Fruit fly (Drosophila melanogaster) whole organism, embryonic: ENCODE data around the gene CG31103.

Source experiments
- Bdp1 ChIP-seq: fragments of 200-800 bp; sonication (Bioruptor generic); optimal IDR thresholded peaks from 3 replicates; lab custom pipeline; 2016; ENCODE audit warnings: missing biosample characterization, missing genetic modification characterization
- Bgb ChIP-seq: fragments of 200-800 bp; sonication (Bioruptor generic); IDR thresholded peaks from 2 replicates; pipeline ENCODE4 v1.3.6; 2022; ENCODE audit warnings: missing biosample characterization, missing genetic modification characterization; ENCODE audit not compliant: partially characterized antibody
- C15 ChIP-seq: fragments of 200-800 bp; sonication (Bioruptor generic); IDR thresholded peaks from 3 replicates; pipeline ENCODE4 v1.3.6; 2022; ENCODE audit warnings: missing biosample characterization, missing genetic modification characterization
- CG10147 ChIP-seq: fragments of 200-800 bp; sonication (Bioruptor generic); optimal IDR thresholded peaks from 2 replicates; lab custom pipeline; 2019; ENCODE audit warnings: missing biosample characterization, mild to moderate bottlenecking, missing genetic modification characterization, moderate library complexity
- CG10267 ChIP-seq: fragments of 200-800 bp; sonication (Bioruptor generic); optimal IDR thresholded peaks from 2 replicates; lab custom pipeline; 2018; ENCODE audit warnings: missing biosample characterization, mild to moderate bottlenecking, missing genetic modification characterization, moderate library complexity
- CG10431 ChIP-seq: fragments of 200-800 bp; sonication (Bioruptor generic); optimal IDR thresholded peaks from 3 replicates; lab custom pipeline; 2018; ENCODE audit warnings: missing biosample characterization, mild to moderate bottlenecking, missing genetic modification characterization
- CG10543 ChIP-seq: fragments of 200-800 bp; sonication (Bioruptor generic); optimal IDR thresholded peaks from 3 replicates; lab custom pipeline; 2017; ENCODE audit warnings: missing biosample characterization, mild to moderate bottlenecking, missing genetic modification characterization, moderate library complexity
- CG12391 ChIP-seq: fragments of 200-800 bp; sonication (Bioruptor generic); optimal IDR thresholded peaks from 3 replicates; lab custom pipeline; 2018; ENCODE audit warnings: missing biosample characterization, mild to moderate bottlenecking, missing genetic modification characterization, moderate library complexity
- CG13624 ChIP-seq: fragments of 200-800 bp; sonication (Bioruptor generic); optimal IDR thresholded peaks from 2 replicates; lab custom pipeline; 2016; ENCODE audit warnings: missing biosample characterization, missing genetic modification characterization
- CG1647 ChIP-seq: fragments of 200-800 bp; sonication (Bioruptor generic); optimal IDR thresholded peaks from 3 replicates; lab custom pipeline; 2016; ENCODE audit warnings: missing biosample characterization, missing genetic modification characterization
- CG17328 ChIP-seq: fragments of 200-800 bp; sonication (Bioruptor generic); IDR thresholded peaks from 2 replicates; pipeline ENCODE4 v1.3.6; 2022; ENCODE audit warnings: missing biosample characterization, missing genetic modification characterization
- CG2129 ChIP-seq: fragments of 200-800 bp; sonication (Bioruptor generic); IDR thresholded peaks from 2 replicates; pipeline ENCODE4 v1.3.6; 2022; ENCODE audit warnings: missing biosample characterization, missing genetic modification characterization; ENCODE audit not compliant: partially characterized antibody
- CG33557 ChIP-seq: fragments of 200-800 bp; sonication (Bioruptor generic); optimal IDR thresholded peaks from 2 replicates; lab custom pipeline; 2019; ENCODE audit warnings: missing biosample characterization, mild to moderate bottlenecking, missing genetic modification characterization, moderate library complexity
- CG6254 ChIP-seq: fragments of 200-800 bp; sonication (Bioruptor generic); optimal IDR thresholded peaks from 3 replicates; lab custom pipeline; 2017; ENCODE audit warnings: mild to moderate bottlenecking, missing biosample characterization, missing genetic modification reagents, missing genetic modification characterization
- CG6791 ChIP-seq: fragments of 200-800 bp; sonication (Bioruptor generic); IDR thresholded peaks from 3 replicates; pipeline ENCODE4 v1.3.6; 2022; ENCODE audit warnings: missing biosample characterization, missing genetic modification characterization; ENCODE audit not compliant: partially characterized antibody
- CG7987 ChIP-seq: fragments of 200-800 bp; sonication (Bioruptor generic); optimal IDR thresholded peaks from 2 replicates; lab custom pipeline; 2018; ENCODE audit warnings: missing biosample characterization, mild to moderate bottlenecking, missing genetic modification characterization, moderate library complexity
- CG8924 ChIP-seq: fragments of 200-800 bp; optimal IDR thresholded peaks from 3 replicates; lab custom pipeline; 2019; ENCODE audit warnings: missing biosample characterization, mild to moderate bottlenecking, missing genetic modification characterization, moderate library complexity
- D19A ChIP-seq: fragments of 200-800 bp; optimal IDR thresholded peaks from 3 replicates; lab custom pipeline; 2019; ENCODE audit warnings: missing biosample characterization, mild to moderate bottlenecking, missing genetic modification characterization, moderate library complexity
- Dad ChIP-seq: fragments of 200-800 bp; sonication (Bioruptor generic); optimal IDR thresholded peaks from 3 replicates; lab custom pipeline; 2016; ENCODE audit warnings: missing biosample characterization, missing genetic modification characterization
- Dref ChIP-seq: fragments of 200-800 bp; sonication (Bioruptor generic); IDR thresholded peaks from 2 replicates; pipeline ENCODE4 v1.3.6; 2022; ENCODE audit warnings: missing biosample characterization, missing genetic modification characterization
- E2f2 ChIP-seq: fragments of 200-800 bp; sonication (Bioruptor generic); IDR thresholded peaks from 2 replicates; pipeline ENCODE4 v1.3.6; 2022; ENCODE audit warnings: missing biosample characterization, missing genetic modification characterization
- Fer2 ChIP-seq: fragments of 200-800 bp; sonication (Bioruptor generic); optimal IDR thresholded peaks from 2 replicates; lab custom pipeline; 2018; ENCODE audit warnings: missing biosample characterization, mild to moderate bottlenecking, missing genetic modification characterization, moderate library complexity
- HLH3B ChIP-seq: fragments of 200-800 bp; sonication (Bioruptor generic); IDR thresholded peaks from 2 replicates; pipeline ENCODE4 v1.3.6; 2022; ENCODE audit warnings: missing biosample characterization, missing genetic modification characterization
- HmgZ ChIP-seq: fragments of 200-800 bp; sonication (Bioruptor generic); optimal IDR thresholded peaks from 2 replicates; lab custom pipeline; 2018; ENCODE audit warnings: missing biosample characterization, mild to moderate bottlenecking, missing genetic modification characterization
- Mad ChIP-seq: fragments of 200-800 bp; sonication (Bioruptor generic); optimal IDR thresholded peaks from 2 replicates; lab custom pipeline; 2016; ENCODE audit warnings: missing biosample characterization, missing genetic modification characterization
- Med ChIP-seq: fragments of 200-800 bp; sonication (Bioruptor generic); peaks from one replicate; lab custom pipeline; 2016; ENCODE audit warnings: missing biosample characterization, missing genetic modification characterization, mild to moderate bottlenecking, inconsistent platforms, moderate library complexity
- Myb ChIP-seq: fragments of 200-800 bp; sonication (Bioruptor generic); optimal IDR thresholded peaks from 2 replicates; lab custom pipeline; 2016; ENCODE audit warnings: missing biosample characterization, missing genetic modification characterization
- NFAT ChIP-seq: fragments of 200-800 bp; sonication (Bioruptor generic); IDR thresholded peaks from 2 replicates; pipeline ENCODE4 v1.3.6; 2022; ENCODE audit warnings: missing biosample characterization, missing genetic modification characterization
- Rfx ChIP-seq: fragments of 200-800 bp; sonication (Bioruptor generic); IDR thresholded peaks from 2 replicates; pipeline ENCODE4 v1.3.6; 2022; ENCODE audit warnings: missing biosample characterization, missing genetic modification characterization
- Sry-δ ChIP-seq: fragments of 200-800 bp; sonication (Bioruptor generic); optimal IDR thresholded peaks from 2 replicates; lab custom pipeline; 2016; ENCODE audit warnings: missing biosample characterization, missing genetic modification characterization
- Trl ChIP-seq, 3 experiments: fragments of >200 bp in 2 of 3; fragments of 200-800 bp in 1 of 3; sonication (Bioruptor generic) in 1 of 3; optimal IDR thresholded peaks; 2 replicates in 1 of 3; 3 replicates in 2 of 3; lab custom pipeline; 2016 to 2017; ENCODE audit warnings: missing biosample characterization in 1 of 3, missing genetic modification characterization in 1 of 3
- Xbp1 ChIP-seq: fragments of 200-800 bp; sonication (Bioruptor generic); optimal IDR thresholded peaks from 3 replicates; lab custom pipeline; 2016; ENCODE audit warnings: missing biosample characterization, mild to moderate bottlenecking, missing genetic modification characterization
- cg ChIP-seq: fragments of 200-800 bp; sonication (Bioruptor generic); optimal IDR thresholded peaks from 3 replicates; lab custom pipeline; 2019; ENCODE audit warnings: missing biosample characterization, mild to moderate bottlenecking, missing genetic modification characterization, moderate library complexity
- crol ChIP-seq: fragments of 200-800 bp; sonication (Bioruptor generic); IDR thresholded peaks from 2 replicates; pipeline ENCODE4 v1.3.6; 2022; ENCODE audit warnings: missing biosample characterization, missing genetic modification characterization
- dati ChIP-seq: fragments of 200-800 bp; sonication (Bioruptor generic); IDR thresholded peaks from 2 replicates; pipeline ENCODE4 v1.3.6; 2022; ENCODE audit warnings: missing biosample characterization, missing genetic modification characterization
- dmrt11E ChIP-seq: fragments of 200-800 bp; sonication (Bioruptor generic); optimal IDR thresholded peaks from 3 replicates; lab custom pipeline; 2018; ENCODE audit warnings: missing biosample characterization, mild to moderate bottlenecking, missing genetic modification characterization, moderate library complexity
- dpn ChIP-seq, 2 experiments: fragments of 200-800 bp; sonication (Bioruptor generic); optimal IDR thresholded peaks; 3 replicates each; lab custom pipeline; 2016; ENCODE audit warnings: missing biosample characterization in 2 of 2, missing genetic modification characterization in 2 of 2
- eve ChIP-seq, 2 experiments: fragments of >200 bp; optimal IDR thresholded peaks; 2 replicates each; lab custom pipeline; 2017; ENCODE audit warnings: missing biosample characterization in 2 of 2, missing genetic modification characterization in 2 of 2
- grau ChIP-seq: fragments of 200-800 bp; optimal IDR thresholded peaks from 3 replicates; lab custom pipeline; 2019; ENCODE audit warnings: missing biosample characterization, mild to moderate bottlenecking, missing genetic modification characterization, moderate library complexity
- grn ChIP-seq: fragments of 200-800 bp; sonication (Bioruptor generic); optimal IDR thresholded peaks from 3 replicates; lab custom pipeline; 2017; ENCODE audit warnings: missing biosample characterization, missing genetic modification characterization
- gsb-n ChIP-seq: fragments of 200-800 bp; sonication (Bioruptor generic); optimal IDR thresholded peaks from 3 replicates; lab custom pipeline; 2018; ENCODE audit warnings: missing biosample characterization, mild to moderate bottlenecking, missing genetic modification characterization
- pho ChIP-seq: fragments of 200-800 bp; sonication (Bioruptor generic); optimal IDR thresholded peaks from 2 replicates; lab custom pipeline; 2016; ENCODE audit warnings: missing biosample characterization, missing genetic modification characterization
- pros ChIP-seq: fragments of 200-800 bp; sonication (Bioruptor generic); optimal IDR thresholded peaks from 3 replicates; lab custom pipeline; 2019; ENCODE audit warnings: missing biosample characterization, mild to moderate bottlenecking, missing genetic modification characterization, moderate library complexity
- slou ChIP-seq: fragments of 200-800 bp; sonication (Bioruptor generic); optimal IDR thresholded peaks from 3 replicates; lab custom pipeline; 2016; ENCODE audit warnings: missing biosample characterization, missing genetic modification characterization
- trh ChIP-seq: fragments of 200-800 bp; sonication (Bioruptor generic); optimal IDR thresholded peaks from 2 replicates; lab custom pipeline; 2016; ENCODE audit warnings: missing biosample characterization, missing genetic modification characterization
- vfl ChIP-seq: fragments of 200-800 bp; sonication (Bioruptor generic); optimal IDR thresholded peaks from 2 replicates; lab custom pipeline; 2016; ENCODE audit warnings: missing biosample characterization, missing genetic modification characterization
- zen2 ChIP-seq: fragments of 200-800 bp; sonication (Bioruptor generic); IDR thresholded peaks from 3 replicates; pipeline ENCODE4 v1.3.6; 2022; ENCODE audit warnings: missing biosample characterization, missing genetic modification characterization; ENCODE audit not compliant: partially characterized antibody
- zf30C ChIP-seq: fragments of 200-800 bp; sonication (Bioruptor generic); optimal IDR thresholded peaks from 3 replicates; lab custom pipeline; 2018; ENCODE audit warnings: missing biosample characterization, mild to moderate bottlenecking, missing genetic modification characterization

The CG31103 gene

dm6 chr3R:25249145-25250141, 30.3 kb downstream of the CG31103 start, which contains the start of gene Nup358:
Gene Nup358, plus strand, starts transcription at chr3R:25249348.
- no peak for TF ChIP-seq CG6254 (GFP tag; lab: Kevin White, UChicago)
- TF ChIP-seq zen2 (GFP tag; lab: Robert Waterston, UW): peak; percentile 98
- TF ChIP-seq CG6791 (GFP tag; lab: Robert Waterston, UW): peak; percentile 99
- peak; percentile 98 for TF ChIP-seq Dref (GFP tag; lab: Robert Waterston, UW)
- no peak for TF ChIP-seq slou (GFP tag; lab: Kevin White, UChicago)
- TF ChIP-seq CG12391: peak; percentile 55
- no peak for TF ChIP-seq CG33557
- TF ChIP-seq Xbp1 (GFP tag; lab: Kevin White, UChicago): peak; percentile 38
- TF ChIP-seq D19A (tag; lab: Kevin White, UChicago): no peak
- TF ChIP-seq dati (GFP tag; lab: Robert Waterston, UW): no peak
- no peak for TF ChIP-seq gsb-n
- no peak for TF ChIP-seq HLH3B (GFP tag; lab: Robert Waterston, UW)
- peak; percentile 99 for TF ChIP-seq Bgb
- no peak for TF ChIP-seq CG17328 (GFP tag; lab: Robert Waterston, UW)
- no peak for TF ChIP-seq Bdp1 (GFP tag; lab: Kevin White, UChicago)
- TF ChIP-seq zf30C (GFP tag; lab: Kevin White, UChicago): no peak
- no peak for TF ChIP-seq CG7987 (GFP tag; lab: Kevin White, UChicago)
- peak; percentile 36 for TF ChIP-seq HmgZ (tag; lab: Kevin White, UChicago)
- TF ChIP-seq Mad (GFP tag; lab: Kevin White, UChicago): no peak
- no peak for TF ChIP-seq C15
- TF ChIP-seq Dad: no peak
- no peak for TF ChIP-seq CG13624 (GFP tag; lab: Kevin White, UChicago)
- no peak for TF ChIP-seq CG10431 (GFP tag; lab: Kevin White, UChicago)
- no peak for TF ChIP-seq pros (GFP tag; lab: Kevin White, UChicago)
- TF ChIP-seq CG8924: peak; percentile 32
- no peak for TF ChIP-seq CG10147 (GFP tag; lab: Kevin White, UChicago)
- peak; percentile 61 for TF ChIP-seq CG10267 (tag; lab: Kevin White, UChicago)
- TF ChIP-seq Trl (optimal IDR thresholded peaks at IDR 0.05; lab: Kevin White, UChicago): no peak
- TF ChIP-seq Trl (GFP tag; optimal IDR thresholded peaks at IDR 0.05; lab: Kevin White, UChicago): no peak
- no peak for TF ChIP-seq crol (GFP tag; lab: Robert Waterston, UW)
- TF ChIP-seq Fer2 (tag; lab: Kevin White, UChicago): no peak
- no peak for TF ChIP-seq trh (GFP tag; lab: Kevin White, UChicago)
- TF ChIP-seq NFAT (GFP tag; lab: Robert Waterston, UW): 0 out of 2 replicates have a peak, but pooled peaks have one; percentile 31
- peak; percentile 91 for TF ChIP-seq Sry-δ (GFP tag; lab: Kevin White, UChicago)
- no peak for TF ChIP-seq dmrt11E (tag; lab: Kevin White, UChicago)
- TF ChIP-seq grn: no peak
- no peak for TF ChIP-seq dpn (GFP tag; optimal IDR thresholded peaks at IDR 0.05; lab: Kevin White, UChicago)
- no peak for TF ChIP-seq CG1647 (GFP tag; lab: Kevin White, UChicago)
- TF ChIP-seq Med (GFP tag; lab: Kevin White, UChicago): peak; percentile 72
- TF ChIP-seq pho: peak; percentile 5
- TF ChIP-seq cg (GFP tag; lab: Kevin White, UChicago): peak; percentile 85
- no peak for TF ChIP-seq eve (GFP tag; optimal IDR thresholded peaks at IDR 0.05; lab: Kevin White, UChicago)
- TF ChIP-seq grau: peak; percentile 34
- TF ChIP-seq CG2129 (GFP tag; lab: Robert Waterston, UW): peak; percentile 96
- peak; percentile 74 for TF ChIP-seq E2f2 (GFP tag; lab: Robert Waterston, UW)
- peak; percentile 9 for TF ChIP-seq Myb (GFP tag; lab: Kevin White, UChicago)
- TF ChIP-seq CG10543 (GFP tag; lab: Kevin White, UChicago): peak; percentile 14
- TF ChIP-seq Rfx (GFP tag; lab: Robert Waterston, UW): peak; percentile 60
- no peak for TF ChIP-seq vfl (GFP tag; lab: Kevin White, UChicago)
